Worm (Caenorhabditis elegans) whole organism, L4 larva: Measurements from ENCODE around the gene tbb-2.

Experiments used
- fos-1 ChIP-seq: fragments of 150-350 bp; optimal IDR thresholded peaks from 2 replicates; lab custom pipeline; 2014; ENCODE audit warnings: missing biosample characterization, missing genetic modification characterization
- nhr-237 ChIP-seq: sonication (generic microtip); optimal IDR thresholded peaks from 2 replicates; lab custom pipeline; 2017; ENCODE audit warnings: missing biosample characterization, missing genetic modification characterization
- nhr-48 ChIP-seq: sonication (generic microtip); optimal IDR thresholded peaks from 2 replicates; lab custom pipeline; 2016; ENCODE audit warnings: mild to moderate bottlenecking, missing genetic modification characterization, missing compliant biosample characterization

DNA sequence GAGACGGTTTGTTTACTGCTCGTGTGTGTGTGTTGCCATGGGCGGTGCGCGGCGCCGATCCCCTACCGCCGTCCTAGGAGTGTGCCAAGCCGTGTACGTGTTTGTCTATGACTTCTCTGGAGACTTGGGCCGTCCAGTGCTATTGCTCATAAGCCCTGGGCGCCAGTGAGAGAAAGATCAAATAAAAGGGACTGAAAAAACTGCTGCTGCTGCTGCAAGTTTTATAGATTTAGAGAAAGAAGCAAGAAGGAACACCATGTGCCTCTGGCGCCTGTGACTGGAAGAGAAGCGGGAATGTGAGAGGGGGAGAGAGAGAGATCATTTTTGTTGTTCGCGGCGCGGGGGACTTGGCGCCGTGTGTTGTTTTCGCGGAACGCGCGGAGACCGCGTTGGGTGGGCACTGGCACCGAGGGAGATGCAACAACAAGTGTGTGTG lies 33.4 kb downstream of the tbb-2 start:
- TF ChIP-seq nhr-48 (tag; lab: Kevin White, UChicago): no peak
- TF ChIP-seq fos-1 (tag; lab: Kevin White, UChicago): no peak
- TF ChIP-seq nhr-237 (tag; lab: Kevin White, UChicago): no peak
